Worm (Caenorhabditis elegans) whole organism, young adult: ENCODE results near the gene T23F11.6.

Source experiments
- B0019.2 ChIP-seq: fragments of 200-800 bp; sonication (Bioruptor generic); conservative IDR thresholded peaks from 2 replicates; pipeline ENCODE4 v1.3.6; 2022; ENCODE audit warnings: missing genetic modification reagents, missing genetic modification characterization, missing compliant biosample characterization
- B0261.1 ChIP-seq: sonication (generic microtip); optimal IDR thresholded peaks from 2 replicates; lab custom pipeline; 2016; ENCODE audit warnings: mild to moderate bottlenecking, missing genetic modification characterization, moderate library complexity, missing compliant biosample characterization
- F10E7.11 ChIP-seq: sonication (generic microtip); optimal IDR thresholded peaks from 2 replicates; lab custom pipeline; 2017; ENCODE audit warnings: mild to moderate bottlenecking, missing genetic modification characterization, moderate library complexity, missing compliant biosample characterization
- Y53F4B.3 ChIP-seq: fragments of 200-800 bp; sonication (Bioruptor generic); IDR thresholded peaks from 2 replicates; pipeline ENCODE4 v1.3.6; 2022; ENCODE audit warnings: missing genetic modification reagents, missing genetic modification characterization, missing compliant biosample characterization
- aptf-2 ChIP-seq: fragments of 200-800 bp; sonication (Bioruptor generic); conservative IDR thresholded peaks from 2 replicates; pipeline ENCODE4 v1.3.6; 2022; ENCODE audit warnings: missing genetic modification reagents, missing genetic modification characterization, missing compliant biosample characterization
- lin-35 ChIP-seq, 3 experiments: fragments of 150-350 bp in 2 of 3; sonication (generic microtip) in 1 of 3; optimal IDR thresholded peaks; 2 replicates each; lab custom pipeline; 2014 to 2018; ENCODE audit warnings: missing biosample characterization in 3 of 3, missing genetic modification characterization in 3 of 3, missing genetic modification reagents in 3 of 3
- rcor-1 ChIP-seq: fragments of 200-800 bp; sonication (Bioruptor generic); IDR thresholded peaks from 2 replicates; pipeline ENCODE4 v1.3.6; 2022; ENCODE audit warnings: missing genetic modification reagents, missing genetic modification characterization, missing compliant biosample characterization
- rec-8 ChIP-seq, 2 experiments: sonication (generic microtip); optimal IDR thresholded peaks; 2 replicates each; lab custom pipeline; 2016; ENCODE audit warnings: mild to moderate bottlenecking in 2 of 2, missing genetic modification characterization in 2 of 2, missing genetic modification reagents in 2 of 2, missing genotype in 2 of 2, missing biosample characterization in 1 of 2, missing compliant biosample characterization in 1 of 2, moderate library complexity in 1 of 2
- snpc-4 ChIP-seq, 5 experiments: fragments of 150-350 bp in 1 of 5; sonication (generic microtip) in 4 of 5; optimal IDR thresholded peaks; 2 replicates each; lab custom pipeline; 2014 to 2018; ENCODE audit warnings: missing genetic modification characterization in 5 of 5, missing biosample characterization in 3 of 5, antibody characterized with exemption in 2 of 5, mild to moderate bottlenecking in 2 of 5, missing compliant biosample characterization in 2 of 5, missing genotype in 2 of 5, moderate library complexity in 2 of 5, missing genetic modification reagents in 1 of 5
- ztf-28 ChIP-seq: fragments of 200-800 bp; sonication (Bioruptor generic); IDR thresholded peaks from 2 replicates; pipeline ENCODE4 v1.3.6; 2022; ENCODE audit warnings: missing genetic modification reagents, missing genetic modification characterization, missing compliant biosample characterization

ce11 chrIII:4658384-4658844 is 10.7 kb upstream of the T23F11.6 start, which contains the start of gene cdka-1:
- no peak for TF ChIP-seq snpc-4 (GFP tag; optimal IDR thresholded peaks at IDR 0.05; lab: Kevin White, UChicago)
- TF ChIP-seq snpc-4 (tag; optimal IDR thresholded peaks at IDR 0.05; lab: Kevin White, UChicago), result no peak
- no peak for TF ChIP-seq rec-8 (tag; optimal IDR thresholded peaks at IDR 0.05; lab: Kevin White, UChicago)
- no peak for TF ChIP-seq ztf-28 (GFP tag; lab: Robert Waterston, UW)
- no peak for TF ChIP-seq Y53F4B.3 (GFP tag; lab: Robert Waterston, UW)
- no peak for TF ChIP-seq aptf-2 (GFP tag; lab: Robert Waterston, UW)
- TF ChIP-seq B0261.1 (tag; lab: Kevin White, UChicago), result no peak
- TF ChIP-seq lin-35 (GFP tag; optimal IDR thresholded peaks at IDR 0.05; lab: Kevin White, UChicago), result peak in 1 of 3 experiments; percentile 45
- no peak for TF ChIP-seq B0019.2
- no peak for TF ChIP-seq rcor-1 (GFP tag; lab: Robert Waterston, UW)
- no peak for TF ChIP-seq F10E7.11 (tag; lab: Kevin White, UChicago)
